Worm (Caenorhabditis elegans) whole organism, late embryonic: ENCODE data around the gene chil-15.

ENCODE experiments used
- T23F11.4 ChIP-seq: fragments of 200-800 bp; sonication (Bioruptor generic); optimal IDR thresholded peaks from 2 replicates; lab custom pipeline; 2018; ENCODE audit warnings: mild to moderate bottlenecking, missing genetic modification characterization, missing compliant biosample characterization
- ceh-14 ChIP-seq: sonication (generic microtip); optimal IDR thresholded peaks from 2 replicates; lab custom pipeline; 2016; ENCODE audit warnings: missing genotype, missing genetic modification characterization, missing compliant biosample characterization
- ceh-6 ChIP-seq: fragments of 200-800 bp; sonication (Bioruptor generic); optimal IDR thresholded peaks from 2 replicates; lab custom pipeline; 2018; ENCODE audit warnings: mild to moderate bottlenecking, missing genetic modification characterization, missing compliant biosample characterization
- fkh-10 ChIP-seq: fragments of 150-350 bp; optimal IDR thresholded peaks from 2 replicates; lab custom pipeline; 2014; ENCODE audit warnings: missing biosample characterization, missing genetic modification reagents, missing genetic modification characterization
- hlh-30 ChIP-seq: sonication (generic microtip); optimal IDR thresholded peaks from 2 replicates; lab custom pipeline; 2017; ENCODE audit warnings: antibody characterized with exemption, missing genetic modification characterization, missing compliant biosample characterization; ENCODE audit not compliant: insufficient read depth
- lim-6 ChIP-seq: sonication (generic microtip); optimal IDR thresholded peaks from 2 replicates; lab custom pipeline; 2016; ENCODE audit warnings: missing genetic modification characterization, missing compliant biosample characterization
- nhr-11 ChIP-seq: fragments of 150-350 bp; optimal IDR thresholded peaks from 2 replicates; lab custom pipeline; 2014; ENCODE audit warnings: missing biosample characterization, missing genetic modification characterization
- pag-3 ChIP-seq: sonication (generic microtip); optimal IDR thresholded peaks from 2 replicates; lab custom pipeline; 2016; ENCODE audit warnings: missing compliant biosample characterization, missing genetic modification characterization, borderline replicate concordance
- sox-4 ChIP-seq: sonication (generic microtip); optimal IDR thresholded peaks from 2 replicates; lab custom pipeline; 2017; ENCODE audit warnings: mild to moderate bottlenecking, missing genetic modification characterization, inconsistent platforms, missing compliant biosample characterization
- unc-42 ChIP-seq: sonication (generic microtip); optimal IDR thresholded peaks from 2 replicates; lab custom pipeline; 2016; ENCODE audit warnings: missing genotype, missing genetic modification characterization, missing compliant biosample characterization
- unc-55 ChIP-seq: sonication (generic microtip); optimal IDR thresholded peaks from 2 replicates; lab custom pipeline; 2017; ENCODE audit warnings: missing biosample characterization, missing genetic modification reagents, missing genetic modification characterization
- unc-86 ChIP-seq: sonication (generic microtip); optimal IDR thresholded peaks from 2 replicates; lab custom pipeline; 2016; ENCODE audit warnings: missing genetic modification characterization, missing compliant biosample characterization

- no peak for TF ChIP-seq ceh-6
- TF ChIP-seq sox-4 (tag; lab: Kevin White, UChicago): no peak
- TF ChIP-seq unc-86 (tag; lab: Kevin White, UChicago): no peak
- TF ChIP-seq unc-55 (GFP tag; lab: Kevin White, UChicago): no peak
- TF ChIP-seq unc-42 (tag; lab: Kevin White, UChicago): no peak
- TF ChIP-seq ceh-14 (tag; lab: Kevin White, UChicago): no peak
- no peak for TF ChIP-seq lim-6 (tag; lab: Kevin White, UChicago)
- no peak for TF ChIP-seq nhr-11 (tag; lab: Kevin White, UChicago)
- no peak for TF ChIP-seq T23F11.4 (GFP tag; lab: Kevin White, UChicago)
- TF ChIP-seq hlh-30 (tag; lab: Kevin White, UChicago): no peak
- TF ChIP-seq fkh-10 (GFP tag; lab: Kevin White, UChicago): no peak
- no peak for TF ChIP-seq pag-3 (tag; lab: Kevin White, UChicago)
Observed at ce11 chrII:9487337-9487950, 44.0 kb upstream of the chil-15 start, which contains the start of gene T19H5.4.
